Worm (Caenorhabditis elegans): ENCODE measurements around the gene C18D11.1.

Gene C18D11.1

DNA sequence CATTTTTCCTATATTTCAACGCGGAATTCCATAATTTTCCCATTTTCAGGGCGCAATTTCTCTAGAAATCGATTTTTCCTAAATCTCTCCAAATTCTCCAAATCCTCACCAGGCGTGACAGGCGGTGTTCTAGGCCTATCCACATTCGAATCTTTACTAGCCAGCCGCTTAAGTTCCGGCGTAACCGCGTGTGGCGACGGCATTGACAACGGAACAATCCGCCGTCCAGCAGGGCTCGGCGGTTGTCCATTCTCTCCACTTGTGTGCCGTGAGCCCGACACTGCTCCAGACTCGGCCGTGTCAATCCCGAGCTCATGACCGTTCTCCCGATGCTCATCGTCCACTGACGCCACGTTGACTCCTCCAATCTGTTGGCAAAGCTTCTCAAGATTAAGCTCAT, 26.6 kb downstream of the C18D11.1 start:
- TF ChIP-seq ahr-1 (tag; optimal IDR thresholded peaks at IDR 0.05) = no peak
- TF ChIP-seq elt-4 (tag; optimal IDR thresholded peaks at IDR 0.05) = peak; percentile 40

DNA sequence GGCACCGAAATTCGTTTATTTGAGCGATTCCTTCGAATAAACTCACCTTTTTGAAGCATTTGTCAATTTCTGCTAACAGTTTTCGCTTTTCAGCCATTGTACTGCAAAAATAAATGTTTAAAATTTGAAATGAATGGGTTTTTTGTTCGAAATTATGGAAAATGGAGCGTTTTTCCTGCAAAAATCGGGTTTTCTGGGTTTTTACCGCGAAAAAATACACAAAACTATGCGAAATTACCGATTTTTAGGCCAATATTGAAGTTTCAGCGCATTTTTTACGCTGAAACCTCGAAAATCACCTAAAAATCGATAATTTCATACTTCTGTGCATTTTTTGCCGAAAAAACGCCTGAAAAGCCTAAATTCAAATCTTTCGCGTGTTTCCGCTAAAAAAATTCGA, 30.0 kb downstream of the C18D11.1 start, which contains the start of gene ntl-3:
Gene ntl-3 (minus strand): TSS at position 101 of the 400 bp plus-strand sequence.
- TF ChIP-seq ets-4 (tag; optimal IDR thresholded peaks at IDR 0.05) (no peak), ceh-34 (tag; optimal IDR thresholded peaks at IDR 0.05) (no peak), nhr-232 (tag; optimal IDR thresholded peaks at IDR 0.05) (no peak), pros-1 (tag; optimal IDR thresholded peaks at IDR 0.05) (no peak), hlh-30 (tag; optimal IDR thresholded peaks at IDR 0.05; ENCODE audit: insufficient read depth) (no peak), gmeb-2 (tag; optimal IDR thresholded peaks at IDR 0.05) (no peak), ceh-2 (tag; optimal IDR thresholded peaks at IDR 0.05) (no peak), ceh-6 (GFP tag; optimal IDR thresholded peaks at IDR 0.05) (no peak), ceh-30 (tag; optimal IDR thresholded peaks at IDR 0.05) (no peak), T23F11.4 (GFP tag; optimal IDR thresholded peaks at IDR 0.05) (no peak), hlh-13 (GFP tag; optimal IDR thresholded peaks at IDR 0.05) (no peak), pha-4 (tag; optimal IDR thresholded peaks at IDR 0.05) (no peak)

DNA sequence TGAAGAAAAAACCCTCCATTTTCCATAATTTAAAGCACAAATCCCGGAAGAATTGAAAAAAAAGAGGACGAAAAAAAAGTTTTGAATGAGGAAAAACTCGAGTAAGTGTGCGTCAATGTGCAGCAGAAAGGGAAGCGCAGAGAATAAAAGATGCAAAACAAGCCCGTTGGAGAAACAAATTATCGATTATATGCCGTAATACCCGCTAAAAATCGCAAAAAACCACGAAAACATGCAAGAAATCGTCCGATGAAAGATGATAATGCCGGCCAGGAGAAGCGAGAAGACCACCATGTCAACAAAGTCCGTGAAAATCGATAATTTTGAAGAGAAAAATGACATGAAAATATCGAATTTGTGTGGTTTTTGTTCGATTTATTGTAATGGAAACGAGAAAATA, 30.6 kb downstream of the C18D11.1 start:
- TF ChIP-seq ttx-3 (tag; optimal IDR thresholded peaks at IDR 0.05) (no peak), ceh-48 (tag; optimal IDR thresholded peaks at IDR 0.05) (peak; percentile 4)

DNA sequence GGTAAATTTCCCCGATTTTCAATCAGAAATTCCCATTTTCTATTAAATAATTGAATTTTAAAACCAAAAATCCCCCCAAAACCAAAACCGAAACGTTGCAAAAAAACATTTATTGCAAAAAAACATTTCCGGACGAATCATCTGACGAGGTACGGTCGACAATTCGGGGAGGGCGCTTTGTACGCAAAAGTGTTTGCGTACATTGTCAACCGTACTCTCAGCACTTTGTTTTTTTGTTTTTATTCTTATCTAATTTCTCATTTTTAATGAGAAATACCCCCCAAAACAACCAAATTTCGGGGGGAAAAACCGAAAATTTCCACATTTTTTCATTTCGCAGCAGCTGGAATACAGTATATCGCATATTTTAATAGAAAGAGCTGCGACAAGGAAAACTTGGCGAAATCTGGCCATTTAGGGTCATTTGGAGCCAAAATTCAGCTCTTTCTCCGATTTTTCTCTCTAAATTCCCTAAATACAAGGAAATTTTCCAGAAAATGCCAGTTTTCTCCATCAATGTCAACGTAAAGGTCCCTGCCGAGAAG, 31.4 kb downstream of the C18D11.1 start, which contains the start of gene mif-1:
Gene mif-1 (plus strand): TSS at position 495 of the 545 bp plus-strand sequence.
- TF ChIP-seq che-1 (tag; optimal IDR thresholded peaks at IDR 0.05) (no peak), K09A11.1 (tag; optimal IDR thresholded peaks at IDR 0.05; ENCODE audit: insufficient read depth) (no peak), hlh-30 (tag; optimal IDR thresholded peaks at IDR 0.05; ENCODE audit: insufficient read depth) (peak; percentile 30), ceh-2 (tag; optimal IDR thresholded peaks at IDR 0.05) (no peak), ceh-22 (tag; optimal IDR thresholded peaks at IDR 0.05) (no peak), hlh-8 (tag; optimal IDR thresholded peaks at IDR 0.05) (no peak), dve-1 (tag; optimal IDR thresholded peaks at IDR 0.05) (no peak), madf-2 (tag; optimal IDR thresholded peaks at IDR 0.05) (no peak), hlh-15 (tag; optimal IDR thresholded peaks at IDR 0.05) (no peak), C08G9.2 (tag; optimal IDR thresholded peaks at IDR 0.05) (no peak), fkh-6 (tag; optimal IDR thresholded peaks at IDR 0.05) (no peak), ceh-9 (tag; optimal IDR thresholded peaks at IDR 0.05) (no peak), sox-4 (tag; optimal IDR thresholded peaks at IDR 0.05) (no peak), tbx-7 (tag; optimal IDR thresholded peaks at IDR 0.05) (no peak), ztf-16 (tag; optimal IDR thresholded peaks at IDR 0.05) (no peak), nfya-1 (tag; optimal IDR thresholded peaks at IDR 0.05) (peak; percentile 68), elt-2 (tag; optimal IDR thresholded peaks at IDR 0.05) (peak; percentile 26), ets-4 (tag; optimal IDR thresholded peaks at IDR 0.05) (no peak)

DNA sequence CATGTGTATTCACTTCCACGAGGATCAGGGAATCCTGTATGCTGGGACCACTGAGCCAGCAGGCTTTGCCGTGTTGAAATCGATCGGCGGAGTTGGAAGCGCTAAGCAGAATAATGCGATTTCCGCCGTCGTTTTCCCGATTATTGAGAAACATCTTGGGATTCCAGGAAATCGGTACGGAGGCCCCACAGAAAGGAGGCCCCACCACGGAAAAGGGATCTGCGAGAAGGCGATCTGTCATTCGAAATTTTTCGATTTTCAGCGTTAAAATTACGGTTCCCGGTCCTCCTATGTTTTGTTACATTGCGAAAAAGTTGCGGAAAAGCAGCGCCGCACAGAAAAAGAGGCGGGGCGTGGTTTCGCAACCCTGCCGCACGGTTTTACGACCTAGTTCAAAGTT, 31.9 kb downstream of the C18D11.1 start:
- TF ChIP-seq sox-4 (tag; optimal IDR thresholded peaks at IDR 0.05) (no peak), eyg-1 (tag; optimal IDR thresholded peaks at IDR 0.05) (no peak), K02D7.2 (tag; optimal IDR thresholded peaks at IDR 0.05) (peak; percentile 4), C08G9.2 (tag; optimal IDR thresholded peaks at IDR 0.05) (peak; percentile 62), unc-55 (GFP tag; optimal IDR thresholded peaks at IDR 0.05) (no peak), ceh-19 (GFP tag; optimal IDR thresholded peaks at IDR 0.05) (no peak), ceh-2 (tag; optimal IDR thresholded peaks at IDR 0.05) (peak; percentile 62), madf-2 (tag; optimal IDR thresholded peaks at IDR 0.05) (no peak), ceh-45 (GFP tag; IDR thresholded peaks at IDR 0.05) (no peak), fkh-6 (tag; optimal IDR thresholded peaks at IDR 0.05) (peak; percentile 34), pat-9 (tag; optimal IDR thresholded peaks at IDR 0.05) (no peak), zip-5 (tag; optimal IDR thresholded peaks at IDR 0.05) (peak; percentile 57), elt-2 (tag; optimal IDR thresholded peaks at IDR 0.05) (no peak), F13H6.1 (tag; optimal IDR thresholded peaks at IDR 0.05) (peak; percentile 44), fax-1 (tag; optimal IDR thresholded peaks at IDR 0.05) (peak; percentile 52), tbx-7 (tag; optimal IDR thresholded peaks at IDR 0.05) (peak; percentile 52), ceh-22 (tag; optimal IDR thresholded peaks at IDR 0.05) (no peak), hlh-15 (tag; optimal IDR thresholded peaks at IDR 0.05) (no peak), unc-42 (tag; optimal IDR thresholded peaks at IDR 0.05) (no peak), fkh-10 (GFP tag; optimal IDR thresholded peaks at IDR 0.05) (no peak), hlh-8 (tag; optimal IDR thresholded peaks at IDR 0.05) (peak; percentile 56), rnt-1 (tag; optimal IDR thresholded peaks at IDR 0.05) (peak; percentile 58), dmd-4 (tag; optimal IDR thresholded peaks at IDR 0.05; ENCODE audit: borderline replicate concordance) (peak; percentile 42)
